Worm (Caenorhabditis elegans) whole organism, young adult: ENCODE data around the gene C06E7.4.

Experiments
- B0019.2 ChIP-seq: fragments of 200-800 bp; sonication (Bioruptor generic); conservative IDR thresholded peaks from 2 replicates; pipeline ENCODE4 v1.3.6; 2022; ENCODE audit warnings: missing genetic modification reagents, missing genetic modification characterization, missing compliant biosample characterization
- F22D6.2 ChIP-seq: sonication (generic microtip); optimal IDR thresholded peaks from 2 replicates; lab custom pipeline; 2016; ENCODE audit warnings: mild to moderate bottlenecking, missing genetic modification characterization, missing compliant biosample characterization
- F52B5.7 ChIP-seq: sonication (generic microtip); optimal IDR thresholded peaks from 2 replicates; lab custom pipeline; 2016; ENCODE audit warnings: mild to moderate bottlenecking, missing genetic modification characterization, missing compliant biosample characterization
- F55B11.4 ChIP-seq: sonication (generic microtip); optimal IDR thresholded peaks from 2 replicates; lab custom pipeline; 2016; ENCODE audit warnings: missing compliant biosample characterization, missing genetic modification characterization, borderline replicate concordance; ENCODE audit not compliant: insufficient read depth
- T26A5.8 ChIP-seq: sonication (generic microtip); optimal IDR thresholded peaks from 2 replicates; lab custom pipeline; 2016; ENCODE audit warnings: missing genetic modification characterization, missing compliant biosample characterization
- Y53F4B.3 ChIP-seq: fragments of 200-800 bp; sonication (Bioruptor generic); IDR thresholded peaks from 2 replicates; pipeline ENCODE4 v1.3.6; 2022; ENCODE audit warnings: missing genetic modification reagents, missing genetic modification characterization, missing compliant biosample characterization
- Y79H2A.3 ChIP-seq: fragments of 200-800 bp; sonication (Bioruptor generic); conservative IDR thresholded peaks from 2 replicates; pipeline ENCODE4 v1.3.6; 2022; ENCODE audit warnings: missing genetic modification reagents, missing genetic modification characterization, missing compliant biosample characterization
- Y95B8A.8 ChIP-seq: fragments of 200-800 bp; sonication (Bioruptor generic); IDR thresholded peaks from 2 replicates; pipeline ENCODE4 v1.3.6; 2022; ENCODE audit warnings: missing genetic modification reagents, missing genetic modification characterization, missing compliant biosample characterization
- ZK185.1 ChIP-seq: sonication (generic microtip); optimal IDR thresholded peaks from 2 replicates; lab custom pipeline; 2016; ENCODE audit warnings: mild to moderate bottlenecking, missing genetic modification characterization, missing compliant biosample characterization; ENCODE audit not compliant: poor library complexity, severe bottlenecking
- aptf-2 ChIP-seq: fragments of 200-800 bp; sonication (Bioruptor generic); conservative IDR thresholded peaks from 2 replicates; pipeline ENCODE4 v1.3.6; 2022; ENCODE audit warnings: missing genetic modification reagents, missing genetic modification characterization, missing compliant biosample characterization
- atf-7 ChIP-seq: sonication (generic microtip); optimal IDR thresholded peaks from 2 replicates; lab custom pipeline; 2017; ENCODE audit warnings: mild to moderate bottlenecking, missing genetic modification characterization, missing compliant biosample characterization
- ceh-100 ChIP-seq: fragments of 200-800 bp; sonication (Bioruptor generic); IDR thresholded peaks from 2 replicates; pipeline ENCODE4 v1.3.6; 2022; ENCODE audit warnings: missing genetic modification reagents, missing genetic modification characterization, missing compliant biosample characterization
- dox-1 ChIP-seq: fragments of 200-800 bp; sonication (Bioruptor generic); IDR thresholded peaks from 2 replicates; pipeline ENCODE4 v1.3.6; 2022; ENCODE audit warnings: missing genetic modification reagents, missing genetic modification characterization, missing compliant biosample characterization
- efl-1 ChIP-seq: fragments of 150-350 bp; optimal IDR thresholded peaks from 2 replicates; lab custom pipeline; 2014; ENCODE audit warnings: missing biosample characterization, missing genetic modification reagents, missing genetic modification characterization
- ets-4 ChIP-seq: fragments of 200-800 bp; sonication (Bioruptor generic); optimal IDR thresholded peaks from 2 replicates; lab custom pipeline; 2018; ENCODE audit warnings: mild to moderate bottlenecking, missing genetic modification characterization, missing compliant biosample characterization
- fkh-3 ChIP-seq: sonication (generic microtip); optimal IDR thresholded peaks from 2 replicates; lab custom pipeline; 2016; ENCODE audit warnings: mild to moderate bottlenecking, missing genetic modification characterization, missing compliant biosample characterization
- gei-17 ChIP-seq: fragments of 200-800 bp; sonication (Bioruptor generic); optimal IDR thresholded peaks from 2 replicates; lab custom pipeline; 2018; ENCODE audit warnings: mild to moderate bottlenecking, missing genetic modification characterization, missing compliant biosample characterization
- him-1 ChIP-seq: sonication (generic microtip); optimal IDR thresholded peaks from 2 replicates; lab custom pipeline; 2016; ENCODE audit warnings: missing genotype, missing genetic modification reagents, missing genetic modification characterization, missing compliant biosample characterization
- hmg-20 ChIP-seq: fragments of 200-800 bp; sonication (Bioruptor generic); IDR thresholded peaks from 2 replicates; pipeline ENCODE4 v1.3.6; 2022; ENCODE audit warnings: missing genetic modification reagents, missing genetic modification characterization, missing compliant biosample characterization
- hrde-1 ChIP-seq: sonication (generic microtip); optimal IDR thresholded peaks from 2 replicates; lab custom pipeline; 2016; ENCODE audit warnings: missing genetic modification characterization, mild to moderate bottlenecking, missing compliant biosample characterization, moderate library complexity, missing genotype, missing genetic modification reagents, borderline replicate concordance
- lin-26 ChIP-seq: fragments of 200-800 bp; sonication (Bioruptor generic); IDR thresholded peaks from 2 replicates; pipeline ENCODE4 v1.3.6; 2022; ENCODE audit warnings: missing genetic modification reagents, missing genetic modification characterization, missing compliant biosample characterization
- lsl-1 ChIP-seq: fragments of 200-800 bp; sonication (Bioruptor generic); optimal IDR thresholded peaks from 2 replicates; lab custom pipeline; 2018; ENCODE audit warnings: mild to moderate bottlenecking, missing genetic modification characterization, moderate library complexity, missing compliant biosample characterization
- madf-6 ChIP-seq: fragments of 200-800 bp; sonication (Bioruptor generic); IDR thresholded peaks from 2 replicates; pipeline ENCODE4 v1.3.6; 2022; ENCODE audit warnings: missing genetic modification reagents, missing genetic modification characterization, missing compliant biosample characterization
- mel-28 ChIP-seq: sonication (generic microtip); optimal IDR thresholded peaks from 2 replicates; lab custom pipeline; 2016; ENCODE audit warnings: borderline replicate concordance, mild to moderate bottlenecking, missing genetic modification characterization, missing compliant biosample characterization
- mxl-1 ChIP-seq: sonication (generic microtip); optimal IDR thresholded peaks from 2 replicates; lab custom pipeline; 2016; ENCODE audit warnings: missing genetic modification characterization, missing compliant biosample characterization
- nfya-2 ChIP-seq: fragments of 200-800 bp; sonication (Bioruptor generic); IDR thresholded peaks from 2 replicates; pipeline ENCODE4 v1.3.6; 2022; ENCODE audit warnings: missing genetic modification reagents, missing genetic modification characterization, missing compliant biosample characterization
- nfyb-1 ChIP-seq: fragments of 200-800 bp; sonication (Bioruptor generic); IDR thresholded peaks from 2 replicates; pipeline ENCODE4 v1.3.6; 2022; ENCODE audit warnings: missing genetic modification reagents, missing genetic modification characterization, missing compliant biosample characterization
- nhr-27 ChIP-seq: fragments of 200-800 bp; sonication (Bioruptor generic); optimal IDR thresholded peaks from 2 replicates; lab custom pipeline; 2018; ENCODE audit warnings: mild to moderate bottlenecking, missing genetic modification characterization, moderate library complexity, missing compliant biosample characterization
- nhr-90 ChIP-seq: sonication (generic microtip); optimal IDR thresholded peaks from 2 replicates; lab custom pipeline; 2016; ENCODE audit warnings: missing genotype, mild to moderate bottlenecking, missing genetic modification characterization, missing compliant biosample characterization
- rcor-1 ChIP-seq: fragments of 200-800 bp; sonication (Bioruptor generic); IDR thresholded peaks from 2 replicates; pipeline ENCODE4 v1.3.6; 2022; ENCODE audit warnings: missing genetic modification reagents, missing genetic modification characterization, missing compliant biosample characterization
- rec-8 ChIP-seq, 2 experiments: sonication (generic microtip); optimal IDR thresholded peaks; 2 replicates each; lab custom pipeline; 2016; ENCODE audit warnings: mild to moderate bottlenecking in 2 of 2, missing genetic modification characterization in 2 of 2, missing genetic modification reagents in 2 of 2, missing genotype in 2 of 2, missing biosample characterization in 1 of 2, missing compliant biosample characterization in 1 of 2, moderate library complexity in 1 of 2
- repo-1 ChIP-seq: sonication (generic microtip); optimal IDR thresholded peaks from 2 replicates; lab custom pipeline; 2017; ENCODE audit warnings: mild to moderate bottlenecking, missing genetic modification characterization, missing compliant biosample characterization
- rpc-1 ChIP-seq, 2 experiments: fragments of 150-350 bp in 1 of 2; sonication (generic microtip) in 1 of 2; optimal IDR thresholded peaks; 2 replicates each; lab custom pipeline; 2014 to 2018; ENCODE audit warnings: missing biosample characterization in 1 of 2, missing genetic modification characterization in 1 of 2, missing genetic modification reagents in 1 of 2, missing genotype in 1 of 2
- sdz-38 ChIP-seq: sonication (generic microtip); optimal IDR thresholded peaks from 2 replicates; lab custom pipeline; 2016; ENCODE audit warnings: missing genotype, missing genetic modification characterization, missing compliant biosample characterization
- snpc-1.1 ChIP-seq: sonication (generic microtip); optimal IDR thresholded peaks from 2 replicates; lab custom pipeline; 2017; ENCODE audit warnings: missing genetic modification characterization, mild to moderate bottlenecking, missing compliant biosample characterization, antibody characterized with exemption, moderate library complexity, missing genotype, missing genetic modification reagents; ENCODE audit not compliant: insufficient read depth
- sptf-2 ChIP-seq: fragments of 200-800 bp; sonication (Bioruptor generic); optimal IDR thresholded peaks from 2 replicates; lab custom pipeline; 2018; ENCODE audit warnings: mild to moderate bottlenecking, missing genetic modification characterization, missing compliant biosample characterization
- tbx-9 ChIP-seq: sonication (generic microtip); optimal IDR thresholded peaks from 2 replicates; lab custom pipeline; 2016; ENCODE audit warnings: borderline replicate concordance, missing genetic modification characterization, inconsistent platforms, missing compliant biosample characterization
- unc-130 ChIP-seq: sonication (generic microtip); optimal IDR thresholded peaks from 2 replicates; lab custom pipeline; 2016; ENCODE audit warnings: missing genetic modification reagents, missing genetic modification characterization, missing compliant biosample characterization
- xnd-1 ChIP-seq: sonication (generic microtip); optimal IDR thresholded peaks from 2 replicates; lab custom pipeline; 2016; ENCODE audit warnings: missing genotype, missing genetic modification reagents, missing genetic modification characterization, missing compliant biosample characterization
- zim-3 ChIP-seq: sonication (generic microtip); optimal IDR thresholded peaks from 2 replicates; lab custom pipeline; 2017; ENCODE audit warnings: mild to moderate bottlenecking, missing genetic modification characterization, moderate library complexity, missing compliant biosample characterization
- ztf-22 ChIP-seq: fragments of 200-800 bp; sonication (Bioruptor generic); optimal IDR thresholded peaks from 2 replicates; lab custom pipeline; 2018; ENCODE audit warnings: mild to moderate bottlenecking, missing genetic modification characterization, moderate library complexity, missing compliant biosample characterization
- ztf-25 ChIP-seq: fragments of 200-800 bp; sonication (Bioruptor generic); IDR thresholded peaks from 2 replicates; pipeline ENCODE4 v1.3.6; 2022; ENCODE audit warnings: missing genetic modification reagents, missing genetic modification characterization, missing compliant biosample characterization
- ztf-3 ChIP-seq: fragments of 200-800 bp; sonication (Bioruptor generic); optimal IDR thresholded peaks from 2 replicates; lab custom pipeline; 2018; ENCODE audit warnings: mild to moderate bottlenecking, missing genetic modification characterization, missing compliant biosample characterization

C06E7.4 gene

ce11 chrIV:5877246-5877645 is 17.5 kb upstream of the C06E7.4 start, which contains the start of gene srv-21:
Gene srv-21 (minus strand): TSS chrIV:5877346.
- TF ChIP-seq tbx-9 (tag; lab: Kevin White, UChicago): no peak
- TF ChIP-seq ztf-25 (GFP tag; lab: Robert Waterston, UW): no peak
- no peak for TF ChIP-seq T26A5.8 (tag; lab: Kevin White, UChicago)
- TF ChIP-seq him-1: no peak
- TF ChIP-seq rcor-1 (GFP tag; lab: Robert Waterston, UW): no peak
- no peak for TF ChIP-seq zim-3
- no peak for TF ChIP-seq mxl-1 (tag; lab: Kevin White, UChicago)
- TF ChIP-seq xnd-1 (tag; lab: Kevin White, UChicago): no peak
- TF ChIP-seq fkh-3 (tag; lab: Kevin White, UChicago): no peak
- no peak for TF ChIP-seq ets-4 (GFP tag; lab: Kevin White, UChicago)
- no peak for TF ChIP-seq lsl-1 (GFP tag; lab: Kevin White, UChicago)
- no peak for TF ChIP-seq sptf-2 (GFP tag; lab: Kevin White, UChicago)

ce11 chrIV:5873825-5874224 is 14.0 kb upstream of the C06E7.4 start, which contains the start of gene srv-19:
Gene srv-19 (minus strand): TSS chrIV:5873925.
- TF ChIP-seq nhr-90 (tag; lab: Kevin White, UChicago): no peak
- TF ChIP-seq ztf-25 (GFP tag; lab: Robert Waterston, UW): no peak
- no peak for TF ChIP-seq ZK185.1 (tag; lab: Kevin White, UChicago)
- TF ChIP-seq gei-17 (GFP tag; lab: Kevin White, UChicago): no peak
- no peak for TF ChIP-seq Y53F4B.3 (GFP tag; lab: Robert Waterston, UW)
- TF ChIP-seq nfyb-1 (GFP tag; lab: Robert Waterston, UW): no peak
- TF ChIP-seq him-1: no peak
- TF ChIP-seq mxl-1 (tag; lab: Kevin White, UChicago): no peak
- TF ChIP-seq mel-28: no peak
- no peak for TF ChIP-seq hrde-1 (tag; lab: Kevin White, UChicago)
- TF ChIP-seq madf-6 (GFP tag; lab: Robert Waterston, UW): no peak
- no peak for TF ChIP-seq ztf-22 (GFP tag; lab: Kevin White, UChicago)
- no peak for TF ChIP-seq sdz-38 (tag; lab: Kevin White, UChicago)
- no peak for TF ChIP-seq dox-1 (GFP tag; lab: Robert Waterston, UW)
- no peak for TF ChIP-seq unc-130 (GFP tag; lab: Kevin White, UChicago)
- TF ChIP-seq ztf-3 (GFP tag; lab: Kevin White, UChicago): no peak
- no peak for TF ChIP-seq F55B11.4
- TF ChIP-seq aptf-2 (GFP tag; lab: Robert Waterston, UW): no peak
- TF ChIP-seq lsl-1 (GFP tag; lab: Kevin White, UChicago): no peak

- TF ChIP-seq hmg-20 (GFP tag; lab: Robert Waterston, UW): no peak
- no peak for TF ChIP-seq mxl-1 (tag; lab: Kevin White, UChicago)
- TF ChIP-seq F22D6.2: no peak
- TF ChIP-seq Y95B8A.8 (GFP tag; lab: Robert Waterston, UW): no peak
- TF ChIP-seq Y79H2A.3 (GFP tag; lab: Robert Waterston, UW): no peak
Observed at ce11 chrIV:5870072-5870471, 10.3 kb upstream of the C06E7.4 start, which contains the start of gene srv-17. Gene srv-17 (minus strand): TSS chrIV:5870172.

DNA sequence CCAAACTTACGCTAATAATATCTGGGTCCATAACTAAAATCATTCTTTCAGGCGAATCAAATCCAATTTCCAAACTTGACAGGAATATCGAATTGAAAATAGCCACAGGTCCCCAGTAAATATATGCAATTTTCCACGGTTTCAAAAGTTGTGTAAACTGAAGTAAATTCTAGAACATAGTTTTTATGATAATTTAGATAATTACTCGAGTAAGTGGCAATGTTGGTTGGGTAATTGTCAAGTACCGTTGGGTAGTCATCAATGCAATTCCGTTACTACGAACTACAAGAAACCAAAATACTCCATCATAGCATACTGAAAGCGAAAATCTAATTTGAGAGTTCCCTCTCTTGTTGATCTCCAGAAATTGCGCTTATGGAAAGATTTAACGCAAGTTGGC is 9.6 kb upstream of the C06E7.4 start:
- no peak for TF ChIP-seq lin-26 (GFP tag; lab: Robert Waterston, UW)
- no peak for TF ChIP-seq madf-6 (GFP tag; lab: Robert Waterston, UW)
- TF ChIP-seq mxl-1 (tag; lab: Kevin White, UChicago): no peak
- TF ChIP-seq sptf-2 (GFP tag; lab: Kevin White, UChicago): no peak
- TF ChIP-seq rpc-1 (optimal IDR thresholded peaks at IDR 0.05; lab: Kevin White, UChicago): no peak
- TF ChIP-seq rpc-1 (tag; optimal IDR thresholded peaks at IDR 0.05; lab: Kevin White, UChicago): no peak
- no peak for TF ChIP-seq rec-8 (tag; optimal IDR thresholded peaks at IDR 0.05; lab: Kevin White, UChicago)
- TF ChIP-seq aptf-2 (GFP tag; lab: Robert Waterston, UW): no peak
- no peak for TF ChIP-seq F55B11.4
- no peak for TF ChIP-seq nhr-27
- no peak for TF ChIP-seq efl-1 (GFP tag; lab: Kevin White, UChicago)
- no peak for TF ChIP-seq snpc-1.1 (tag; lab: Kevin White, UChicago)
- no peak for TF ChIP-seq atf-7
- no peak for TF ChIP-seq F52B5.7 (tag; lab: Kevin White, UChicago)
- no peak for TF ChIP-seq repo-1 (tag; lab: Kevin White, UChicago)
- TF ChIP-seq B0019.2: no peak
- no peak for TF ChIP-seq ceh-100
- TF ChIP-seq nfya-2 (GFP tag; lab: Robert Waterston, UW): no peak
